Worm (Caenorhabditis elegans) whole organism, L4 larva: ENCODE results near the gene D1054.3.
A peak's percentile ranks its signal among the peaks of the same experiment; 100 is the strongest.

Source experiments
- D1046.2 ChIP-seq: fragments of 200-800 bp; sonication (Bioruptor generic); IDR thresholded peaks from 2 replicates; pipeline ENCODE4 v1.3.6; 2022; ENCODE audit warnings: missing genetic modification characterization, missing compliant biosample characterization
- F37D6.2 ChIP-seq: sonication (generic microtip); optimal IDR thresholded peaks from 2 replicates; lab custom pipeline; 2016; ENCODE audit warnings: mild to moderate bottlenecking, missing genetic modification characterization, missing compliant biosample characterization
- F44E2.7 ChIP-seq: fragments of 200-800 bp; sonication (Bioruptor generic); IDR thresholded peaks from 2 replicates; pipeline ENCODE4 v2.1.2; 2022; ENCODE audit warnings: missing genetic modification characterization, missing compliant biosample characterization
- R02D3.7 ChIP-seq: fragments of 150-350 bp; sonication (generic microtip); optimal IDR thresholded peaks from 3 replicates; lab custom pipeline; 2014; ENCODE audit warnings: missing biosample characterization, missing genetic modification characterization
- Y75B8A.6 ChIP-seq: fragments of 200-800 bp; sonication (Bioruptor generic); IDR thresholded peaks from 2 replicates; pipeline ENCODE4 v1.3.6; 2022; ENCODE audit warnings: missing genetic modification reagents, missing genetic modification characterization, missing compliant biosample characterization
- ZK337.2 ChIP-seq: fragments of 200-800 bp; sonication (Bioruptor generic); IDR thresholded peaks from 2 replicates; pipeline ENCODE4 v1.3.6; 2022; ENCODE audit warnings: missing genetic modification reagents, missing genetic modification characterization, missing compliant biosample characterization
- ZK546.5 ChIP-seq, 2 experiments: sonication (generic microtip); optimal IDR thresholded peaks; 2 replicates each; lab custom pipeline; 2017; ENCODE audit warnings: missing biosample characterization in 2 of 2, missing genetic modification characterization in 2 of 2
- aha-1 ChIP-seq: fragments of 150-350 bp; peaks from one replicate; lab custom pipeline; 2014; ENCODE audit warnings: missing biosample characterization, missing genetic modification characterization
- aly-2 ChIP-seq: sonication (generic microtip); optimal IDR thresholded peaks from 2 replicates; lab custom pipeline; 2018; ENCODE audit warnings: missing biosample characterization, missing genetic modification characterization
- ama-1 ChIP-seq: fragments of 150-350 bp; optimal IDR thresholded peaks from 2 replicates; lab custom pipeline; 2014; ENCODE audit warnings: inconsistent platforms, mixed read lengths
- ceh-28 ChIP-seq: fragments of 150-350 bp; optimal IDR thresholded peaks from 2 replicates; lab custom pipeline; 2014; ENCODE audit warnings: missing biosample characterization, missing genetic modification reagents, missing genetic modification characterization
- ces-1 ChIP-seq: fragments of 150-350 bp; sonication (generic microtip); optimal IDR thresholded peaks from 4 replicates; lab custom pipeline; 2014; ENCODE audit warnings: missing biosample characterization, missing genetic modification reagents, missing genetic modification characterization
- cey-2 ChIP-seq: sonication (generic microtip); optimal IDR thresholded peaks from 3 replicates; lab custom pipeline; 2017; ENCODE audit warnings: missing genetic modification characterization, mild to moderate bottlenecking, missing compliant biosample characterization, antibody characterized with exemption, borderline replicate concordance; ENCODE audit not compliant: insufficient read depth
- daf-16 ChIP-seq, 3 experiments: sonication (generic microtip); optimal IDR thresholded peaks; 2 replicates each; lab custom pipeline; 2016 to 2017; ENCODE audit warnings: missing genetic modification characterization in 3 of 3, missing genetic modification reagents in 3 of 3, mild to moderate bottlenecking in 2 of 3, missing compliant biosample characterization in 2 of 3, missing biosample characterization in 1 of 3, moderate library complexity in 1 of 3
- dmd-6 ChIP-seq: fragments of 200-800 bp; sonication (Bioruptor generic); IDR thresholded peaks from 2 replicates; pipeline ENCODE4 v1.3.6; 2022; ENCODE audit warnings: missing genetic modification reagents, missing genetic modification characterization, missing compliant biosample characterization
- duxl-1 ChIP-seq: sonication (generic microtip); optimal IDR thresholded peaks from 2 replicates; lab custom pipeline; 2016; ENCODE audit warnings: mild to moderate bottlenecking, missing genetic modification characterization, moderate library complexity, missing compliant biosample characterization; ENCODE audit not compliant: poor library complexity
- dve-1 ChIP-seq: sonication (generic microtip); optimal IDR thresholded peaks from 2 replicates; lab custom pipeline; 2017; ENCODE audit warnings: antibody characterized with exemption, mild to moderate bottlenecking, missing genetic modification characterization, missing compliant biosample characterization; ENCODE audit not compliant: insufficient read depth
- egl-27 ChIP-seq: sonication (generic microtip); optimal IDR thresholded peaks from 3 replicates; lab custom pipeline; 2017; ENCODE audit warnings: missing biosample characterization, missing genetic modification reagents, missing genetic modification characterization
- egl-43 ChIP-seq: fragments of 200-800 bp; sonication (Bioruptor generic); IDR thresholded peaks from 2 replicates; pipeline ENCODE4 v1.3.6; 2022; ENCODE audit warnings: missing genetic modification reagents, missing genetic modification characterization, missing compliant biosample characterization
- fos-1 ChIP-seq: fragments of 150-350 bp; optimal IDR thresholded peaks from 2 replicates; lab custom pipeline; 2014; ENCODE audit warnings: missing biosample characterization, missing genetic modification characterization
- hlh-11 ChIP-seq: fragments of 200-800 bp; sonication (Bioruptor generic); optimal IDR thresholded peaks from 2 replicates; lab custom pipeline; 2018; ENCODE audit warnings: mild to moderate bottlenecking, missing genetic modification characterization, missing compliant biosample characterization
- hlh-30 ChIP-seq: sonication (generic microtip); optimal IDR thresholded peaks from 2 replicates; lab custom pipeline; 2017; ENCODE audit warnings: antibody characterized with exemption, mild to moderate bottlenecking, missing genetic modification characterization, missing compliant biosample characterization; ENCODE audit not compliant: insufficient read depth
- hmg-1.1 ChIP-seq: fragments of 200-800 bp; sonication (Bioruptor generic); IDR thresholded peaks from 2 replicates; pipeline ENCODE4 v1.3.6; 2022; ENCODE audit warnings: missing genetic modification reagents, missing genetic modification characterization, missing compliant biosample characterization
- lin-13 ChIP-seq: fragments of 150-350 bp; optimal IDR thresholded peaks from 2 replicates; lab custom pipeline; 2014; ENCODE audit warnings: missing biosample characterization, missing genetic modification reagents, missing genetic modification characterization
- lin-29 ChIP-seq: fragments of 200-800 bp; sonication (Bioruptor generic); IDR thresholded peaks from 2 replicates; pipeline ENCODE4 v1.3.6; 2022; ENCODE audit warnings: missing genetic modification reagents, missing genetic modification characterization, missing compliant biosample characterization
- lin-38 ChIP-seq: fragments of 200-800 bp; sonication (Bioruptor generic); IDR thresholded peaks from 2 replicates; pipeline ENCODE4 v1.3.6; 2022; ENCODE audit warnings: missing genetic modification reagents, missing genetic modification characterization, missing compliant biosample characterization
- lir-3 ChIP-seq: sonication (generic microtip); optimal IDR thresholded peaks from 2 replicates; lab custom pipeline; 2016; ENCODE audit warnings: mild to moderate bottlenecking, missing genetic modification characterization, missing compliant biosample characterization
- madf-5 ChIP-seq, 2 experiments: fragments of 200-800 bp; sonication (Bioruptor generic); IDR thresholded peaks; 2 replicates each; pipeline ENCODE4 v1.3.6; 2022; ENCODE audit warnings: missing compliant biosample characterization in 2 of 2, missing genetic modification characterization in 2 of 2
- madf-9 ChIP-seq: fragments of 200-800 bp; sonication (Bioruptor generic); conservative IDR thresholded peaks from 2 replicates; pipeline ENCODE4 v1.3.6; 2022; ENCODE audit warnings: missing genetic modification reagents, missing genetic modification characterization, missing compliant biosample characterization
- mdl-1 ChIP-seq, 2 experiments: fragments of 150-350 bp in 1 of 2; sonication (generic microtip) in 1 of 2; optimal IDR thresholded peaks; 2 replicates each; lab custom pipeline; 2014 to 2017; ENCODE audit warnings: missing biosample characterization in 2 of 2, missing genetic modification characterization in 2 of 2
- mep-1 ChIP-seq: fragments of 150-350 bp; sonication (generic microtip); optimal IDR thresholded peaks from 3 replicates; lab custom pipeline; 2014; ENCODE audit warnings: missing biosample characterization, missing genetic modification characterization
- mxl-2 ChIP-seq: fragments of 200-800 bp; sonication (Bioruptor generic); conservative IDR thresholded peaks from 2 replicates; pipeline ENCODE4 v1.3.6; 2022; ENCODE audit warnings: missing genetic modification reagents, missing genetic modification characterization, missing compliant biosample characterization
- mxl-3 ChIP-seq: fragments of 200-800 bp; sonication (Bioruptor generic); optimal IDR thresholded peaks from 2 replicates; lab custom pipeline; 2018; ENCODE audit warnings: mild to moderate bottlenecking, missing genetic modification characterization, missing compliant biosample characterization
- nhr-10 ChIP-seq: fragments of 150-350 bp; optimal IDR thresholded peaks from 2 replicates; lab custom pipeline; 2014; ENCODE audit warnings: missing biosample characterization, missing genetic modification characterization
- nhr-102 ChIP-seq: sonication (generic microtip); optimal IDR thresholded peaks from 2 replicates; lab custom pipeline; 2016; ENCODE audit warnings: mild to moderate bottlenecking, missing genetic modification characterization, moderate library complexity, missing compliant biosample characterization
- nhr-11 ChIP-seq: fragments of 150-350 bp; optimal IDR thresholded peaks from 2 replicates; lab custom pipeline; 2014; ENCODE audit warnings: missing biosample characterization, missing genetic modification characterization
- nhr-111 ChIP-seq: fragments of 200-800 bp; sonication (Bioruptor generic); optimal IDR thresholded peaks from 2 replicates; lab custom pipeline; 2018; ENCODE audit warnings: mild to moderate bottlenecking, missing genetic modification characterization, missing compliant biosample characterization
- nhr-237 ChIP-seq: sonication (generic microtip); optimal IDR thresholded peaks from 2 replicates; lab custom pipeline; 2017; ENCODE audit warnings: missing biosample characterization, missing genetic modification characterization
- nhr-41 ChIP-seq: fragments of 200-800 bp; sonication (Bioruptor generic); IDR thresholded peaks from 2 replicates; pipeline ENCODE4 v1.3.6; 2022; ENCODE audit warnings: missing genetic modification reagents, missing genetic modification characterization, missing compliant biosample characterization
- nhr-42 ChIP-seq: fragments of 200-800 bp; sonication (Bioruptor generic); IDR thresholded peaks from 2 replicates; pipeline ENCODE4 v1.3.6; 2022; ENCODE audit warnings: missing genetic modification characterization, missing compliant biosample characterization
- nhr-76 ChIP-seq: fragments of 150-350 bp; optimal IDR thresholded peaks from 2 replicates; lab custom pipeline; 2014; ENCODE audit warnings: missing biosample characterization, missing genetic modification characterization
- set-16 ChIP-seq: fragments of 200-800 bp; sonication (Bioruptor generic); IDR thresholded peaks from 2 replicates; pipeline ENCODE4 v1.3.6; 2022; ENCODE audit warnings: missing genetic modification reagents, missing genetic modification characterization, missing compliant biosample characterization
- snpc-4 ChIP-seq: fragments of 150-350 bp; optimal IDR thresholded peaks from 2 replicates; lab custom pipeline; 2014; ENCODE audit warnings: missing biosample characterization, missing genetic modification characterization
- spr-1 ChIP-seq: sonication (generic microtip); optimal IDR thresholded peaks from 2 replicates; lab custom pipeline; 2016; ENCODE audit warnings: mild to moderate bottlenecking, missing genetic modification characterization, missing compliant biosample characterization
- unc-130 ChIP-seq: sonication (generic microtip); optimal IDR thresholded peaks from 2 replicates; lab custom pipeline; 2016; ENCODE audit warnings: missing genetic modification reagents, missing genetic modification characterization, missing compliant biosample characterization
- unc-62 ChIP-seq, 3 experiments: fragments of 150-350 bp in 1 of 3; sonication (generic microtip); optimal IDR thresholded peaks in 2 of 3; peaks in 1 of 3; 1 replicate in 1 of 3; 2 replicates in 2 of 3; lab custom pipeline; 2014 to 2017; ENCODE audit warnings: missing biosample characterization in 3 of 3, missing genetic modification characterization in 3 of 3, missing genetic modification reagents in 3 of 3, missing genotype in 1 of 3
- zfp-2 ChIP-seq: sonication (generic microtip); optimal IDR thresholded peaks from 2 replicates; lab custom pipeline; 2016; ENCODE audit warnings: mild to moderate bottlenecking, missing genetic modification characterization, missing compliant biosample characterization
- zip-11 ChIP-seq: fragments of 200-800 bp; sonication (Bioruptor generic); IDR thresholded peaks from 2 replicates; pipeline ENCODE4 v1.3.6; 2022; ENCODE audit warnings: missing genetic modification characterization, missing compliant biosample characterization
- zip-2 ChIP-seq: fragments of 150-350 bp; optimal IDR thresholded peaks from 2 replicates; lab custom pipeline; 2014; ENCODE audit warnings: missing biosample characterization, missing genetic modification characterization
- ztf-7 ChIP-seq: fragments of 150-350 bp; optimal IDR thresholded peaks from 2 replicates; lab custom pipeline; 2014; ENCODE audit warnings: missing biosample characterization, missing genetic modification characterization

The D1054.3 gene

ce11 chrV:10721912-10722426 lies 49.3 kb upstream of the D1054.3 start (continued):
- TF ChIP-seq nhr-111 (no peak), zip-2 (tag; lab: Kevin White, UChicago) (no peak), cey-2 (no peak), daf-16 (GFP tag; optimal IDR thresholded peaks at IDR 0.05; lab: Kevin White, UChicago) (peak in 1 of 2 experiments; percentile 68), daf-16 (tag; optimal IDR thresholded peaks at IDR 0.05; lab: Kevin White, UChicago) (no peak), nhr-102 (tag; lab: Kevin White, UChicago) (no peak), snpc-4 (tag; lab: Kevin White, UChicago) (no peak), ceh-28 (tag; lab: Kevin White, UChicago) (no peak), duxl-1 (tag; lab: Kevin White, UChicago) (no peak), nhr-76 (no peak), aha-1 (tag; lab: Kevin White, UChicago) (peak; percentile 97), zip-11 (GFP tag; lab: Robert Waterston, UW) (no peak), ztf-7 (tag; lab: Kevin White, UChicago) (no peak), nhr-42 (GFP tag; lab: Robert Waterston, UW) (no peak), Y75B8A.6 (GFP tag; lab: Robert Waterston, UW) (no peak), aly-2 (no peak), egl-43 (GFP tag; lab: Robert Waterston, UW) (peak; percentile 56; the same call in 1 of the 2 replicates), spr-1 (tag; lab: Kevin White, UChicago) (no peak), ama-1 (lab: Kevin White, UChicago) (no peak), lir-3 (no peak), nhr-10 (tag; lab: Kevin White, UChicago) (no peak), dmd-6 (GFP tag; lab: Robert Waterston, UW) (0 out of 2 replicates have a peak, but pooled peaks have one; percentile 17), madf-5 (GFP tag; IDR thresholded peaks at IDR 0.05; lab: Robert Waterston, UW) (no peak), lin-13 (GFP tag; lab: Kevin White, UChicago) (no peak), mxl-3 (GFP tag; lab: Kevin White, UChicago) (no peak), nhr-237 (tag; lab: Kevin White, UChicago) (no peak), hmg-1.1 (GFP tag; lab: Robert Waterston, UW) (peak; percentile 55; the same call in 1 of the 2 replicates), lin-38 (GFP tag; lab: Robert Waterston, UW) (no peak), R02D3.7 (tag; lab: Kevin White, UChicago) (no peak), set-16 (GFP tag; lab: Robert Waterston, UW) (peak; percentile 75), fos-1 (no peak), mdl-1 (tag; optimal IDR thresholded peaks at IDR 0.05; lab: Kevin White, UChicago) (peak in 1 of 2 experiments; percentile 61), unc-62 (GFP tag; optimal IDR thresholded peaks at IDR 0.05 in 1 of 2; lab: Kevin White, UChicago) (peak in 1 of 2 experiments; percentile 93), unc-62 (tag; optimal IDR thresholded peaks at IDR 0.05; lab: Kevin White, UChicago) (no peak), nhr-11 (tag; lab: Kevin White, UChicago) (peak; percentile 68), ZK337.2 (GFP tag; lab: Robert Waterston, UW) (no peak), ZK546.5 (tag; optimal IDR thresholded peaks at IDR 0.05; lab: Kevin White, UChicago) (no peak), madf-9 (GFP tag; lab: Robert Waterston, UW) (no peak), nhr-41 (no peak), mep-1 (peak; percentile 41), dve-1 (tag; lab: Kevin White, UChicago) (no peak), F37D6.2 (tag; lab: Kevin White, UChicago) (no peak), egl-27 (tag; lab: Kevin White, UChicago) (no peak), ces-1 (no peak), mxl-2 (GFP tag; lab: Robert Waterston, UW) (no peak), unc-130 (GFP tag; lab: Kevin White, UChicago) (no peak), hlh-11 (tag; lab: Kevin White, UChicago) (peak; percentile 5), lin-29 (GFP tag; lab: Robert Waterston, UW) (no peak), hlh-30 (tag; lab: Kevin White, UChicago) (no peak), zfp-2 (tag; lab: Kevin White, UChicago) (no peak), F44E2.7 (GFP tag; lab: Robert Waterston, UW) (no peak), D1046.2 (no peak)
